Worm (Caenorhabditis elegans): Measurements from ENCODE around the gene Y17G9B.5.

ce11 chrIV:4749155-4749554, 885 bp upstream of the Y17G9B.5 start:
- TF ChIP-seq lir-1 (GFP tag; conservative IDR thresholded peaks at IDR 0.05) (no peak), nfya-1 (tag; optimal IDR thresholded peaks at IDR 0.05; ENCODE audit: borderline replicate concordance, insufficient read depth) (no peak), B0035.1 (tag; optimal IDR thresholded peaks at IDR 0.05) (no peak), efl-1 (GFP tag; optimal IDR thresholded peaks at IDR 0.05) (no peak), Y67H2A.10 (GFP tag; conservative IDR thresholded peaks at IDR 0.05) (no peak), zfh-2 (GFP tag; conservative IDR thresholded peaks at IDR 0.05) (peak; percentile 75), nfyb-1 (GFP tag; IDR thresholded peaks at IDR 0.05) (peak; percentile 5; the same call in 1 of the 2 replicates), snpc-1.3 (tag; optimal IDR thresholded peaks at IDR 0.05; ENCODE audit: insufficient read depth) (no peak), unc-62 (GFP tag; optimal IDR thresholded peaks at IDR 0.05) (no peak), rcor-1 (GFP tag; IDR thresholded peaks at IDR 0.05) (no peak), F23B12.7 (tag; optimal IDR thresholded peaks at IDR 0.05; ENCODE audit: insufficient read depth) (no peak)

Data from whole organism, young adult.